Fruit fly (Drosophila melanogaster) whole organism, embryonic: ENCODE data around the gene CG4570.
A peak's percentile ranks its signal among the peaks of the same experiment; 100 is the strongest.

ENCODE experiments used
- Blimp-1 ChIP-seq: fragments of 200-800 bp; sonication (Bioruptor generic); optimal IDR thresholded peaks from 3 replicates; lab custom pipeline; 2018; ENCODE audit warnings: missing biosample characterization, missing genetic modification characterization, mild to moderate bottlenecking, moderate library complexity, missing genetic modification reagents
- CG10147 ChIP-seq: fragments of 200-800 bp; sonication (Bioruptor generic); optimal IDR thresholded peaks from 2 replicates; lab custom pipeline; 2019; ENCODE audit warnings: missing biosample characterization, mild to moderate bottlenecking, missing genetic modification characterization, moderate library complexity
- CG10274 ChIP-seq: fragments of 200-800 bp; sonication (Bioruptor generic); optimal IDR thresholded peaks from 3 replicates; lab custom pipeline; 2017; ENCODE audit warnings: missing biosample characterization, mild to moderate bottlenecking, missing genetic modification characterization
- CG10366 ChIP-seq: fragments of 200-800 bp; sonication (Bioruptor generic); IDR thresholded peaks from 2 replicates; pipeline ENCODE4 v1.3.6; 2022; ENCODE audit warnings: missing biosample characterization, missing genetic modification characterization
- CG11504 ChIP-seq: fragments of 200-800 bp; sonication (Bioruptor generic); optimal IDR thresholded peaks from 3 replicates; lab custom pipeline; 2019; ENCODE audit warnings: missing biosample characterization, mild to moderate bottlenecking, missing genetic modification characterization, moderate library complexity
- CG11695 ChIP-seq: fragments of 200-800 bp; sonication (Bioruptor generic); IDR thresholded peaks from 3 replicates; pipeline ENCODE4 v1.3.6; 2022; ENCODE audit warnings: missing biosample characterization, missing genetic modification characterization
- CG14965 ChIP-seq: fragments of 200-800 bp; sonication (Bioruptor generic); optimal IDR thresholded peaks from 2 replicates; lab custom pipeline; 2016; ENCODE audit warnings: missing biosample characterization, missing genetic modification characterization, borderline replicate concordance
- CG1647 ChIP-seq: fragments of 200-800 bp; sonication (Bioruptor generic); optimal IDR thresholded peaks from 3 replicates; lab custom pipeline; 2016; ENCODE audit warnings: missing biosample characterization, missing genetic modification characterization
- CG32532 ChIP-seq: fragments of 200-800 bp; sonication (Bioruptor generic); IDR thresholded peaks from 2 replicates; pipeline ENCODE4 v1.3.6; 2022; ENCODE audit warnings: missing biosample characterization, missing genetic modification characterization
- CG3407 ChIP-seq: fragments of 200-800 bp; sonication (Bioruptor generic); optimal IDR thresholded peaks from 2 replicates; lab custom pipeline; 2018; ENCODE audit warnings: missing biosample characterization, mild to moderate bottlenecking, missing genetic modification characterization
- CG6765 ChIP-seq: fragments of 200-800 bp; sonication (Bioruptor generic); optimal IDR thresholded peaks from 3 replicates; lab custom pipeline; 2017; ENCODE audit warnings: missing biosample characterization, mild to moderate bottlenecking, missing genetic modification characterization
- CG6791 ChIP-seq: fragments of 200-800 bp; sonication (Bioruptor generic); IDR thresholded peaks from 3 replicates; pipeline ENCODE4 v1.3.6; 2022; ENCODE audit warnings: missing biosample characterization, missing genetic modification characterization; ENCODE audit not compliant: partially characterized antibody
- CkIIα-i1 ChIP-seq: fragments of 200-800 bp; sonication (Bioruptor generic); IDR thresholded peaks from 2 replicates; pipeline ENCODE4 v1.3.6; 2022; ENCODE audit warnings: missing biosample characterization, missing genetic modification characterization
- CrebB ChIP-seq: fragments of 200-800 bp; sonication (Bioruptor generic); optimal IDR thresholded peaks from 3 replicates; lab custom pipeline; 2018; ENCODE audit warnings: missing biosample characterization, mild to moderate bottlenecking, missing genetic modification characterization
- D19B ChIP-seq: fragments of 200-800 bp; sonication (Bioruptor generic); optimal IDR thresholded peaks from 2 replicates; lab custom pipeline; 2017; ENCODE audit warnings: missing biosample characterization, mild to moderate bottlenecking, missing genetic modification characterization
- Dbx ChIP-seq: fragments of 200-800 bp; sonication (Bioruptor generic); IDR thresholded peaks from 3 replicates; pipeline ENCODE4 v1.3.6; 2022; ENCODE audit warnings: missing biosample characterization, missing genetic modification characterization
- Dek ChIP-seq: fragments of 200-800 bp; sonication (Bioruptor generic); optimal IDR thresholded peaks from 3 replicates; lab custom pipeline; 2019; ENCODE audit warnings: missing biosample characterization, mild to moderate bottlenecking, missing genetic modification characterization, moderate library complexity
- Fer3 ChIP-seq: fragments of 200-800 bp; sonication (Bioruptor generic); optimal IDR thresholded peaks from 2 replicates; lab custom pipeline; 2018; ENCODE audit warnings: missing biosample characterization, mild to moderate bottlenecking, missing genetic modification characterization, moderate library complexity
- GATAe ChIP-seq: fragments of 200-800 bp; sonication (Bioruptor generic); conservative IDR thresholded peaks from 2 replicates; pipeline ENCODE4 v1.3.6; 2022; ENCODE audit warnings: missing biosample characterization, missing genetic modification characterization
- Gsc ChIP-seq: fragments of 200-800 bp; sonication (Bioruptor generic); IDR thresholded peaks from 2 replicates; pipeline ENCODE4 v1.3.6; 2022; ENCODE audit warnings: missing biosample characterization, missing genetic modification characterization
- HLHmδ ChIP-seq: fragments of 200-800 bp; sonication (Bioruptor generic); optimal IDR thresholded peaks from 2 replicates; lab custom pipeline; 2018; ENCODE audit warnings: missing biosample characterization, mild to moderate bottlenecking, missing genetic modification characterization, moderate library complexity
- Hmr ChIP-seq: fragments of 200-800 bp; sonication (Bioruptor generic); optimal IDR thresholded peaks from 3 replicates; lab custom pipeline; 2017; ENCODE audit warnings: mild to moderate bottlenecking, missing biosample characterization, missing genetic modification reagents, missing genetic modification characterization
- Lhr ChIP-seq: fragments of 200-800 bp; sonication (Bioruptor generic); optimal IDR thresholded peaks from 3 replicates; lab custom pipeline; 2017; ENCODE audit warnings: mild to moderate bottlenecking, missing biosample characterization, missing genetic modification reagents, missing genetic modification characterization
- MESR4 ChIP-seq: fragments of 200-800 bp; sonication (Bioruptor generic); optimal IDR thresholded peaks from 2 replicates; lab custom pipeline; 2018; ENCODE audit warnings: missing biosample characterization, mild to moderate bottlenecking, missing genetic modification characterization, moderate library complexity
- Med ChIP-seq: fragments of 200-800 bp; sonication (Bioruptor generic); peaks from one replicate; lab custom pipeline; 2016; ENCODE audit warnings: missing biosample characterization, missing genetic modification characterization, mild to moderate bottlenecking, inconsistent platforms, moderate library complexity
- NfI ChIP-seq: fragments of 200-800 bp; sonication (Bioruptor generic); optimal IDR thresholded peaks from 3 replicates; lab custom pipeline; 2018; ENCODE audit warnings: missing biosample characterization, mild to moderate bottlenecking, missing genetic modification characterization, moderate library complexity
- Rfx ChIP-seq: fragments of 200-800 bp; sonication (Bioruptor generic); IDR thresholded peaks from 2 replicates; pipeline ENCODE4 v1.3.6; 2022; ENCODE audit warnings: missing biosample characterization, missing genetic modification characterization
- Sox100B ChIP-seq: fragments of 200-800 bp; sonication (Bioruptor generic); optimal IDR thresholded peaks from 3 replicates; lab custom pipeline; 2018; ENCODE audit warnings: missing biosample characterization, mild to moderate bottlenecking, missing genetic modification characterization
- Sox102F ChIP-seq: fragments of 200-800 bp; sonication (Bioruptor generic); optimal IDR thresholded peaks from 2 replicates; lab custom pipeline; 2018; ENCODE audit warnings: missing biosample characterization, mild to moderate bottlenecking, missing genetic modification characterization, moderate library complexity
- ara ChIP-seq: fragments of 200-800 bp; sonication (Bioruptor generic); IDR thresholded peaks from 2 replicates; pipeline ENCODE4 v1.3.6; 2022; ENCODE audit warnings: missing biosample characterization, missing genetic modification characterization
- cas ChIP-seq: fragments of 200-800 bp; sonication (Bioruptor generic); IDR thresholded peaks from 2 replicates; pipeline ENCODE4 v1.3.6; 2022; ENCODE audit warnings: missing biosample characterization, missing genetic modification characterization
- crol ChIP-seq: fragments of 200-800 bp; sonication (Bioruptor generic); IDR thresholded peaks from 2 replicates; pipeline ENCODE4 v1.3.6; 2022; ENCODE audit warnings: missing biosample characterization, missing genetic modification characterization
- crp ChIP-seq, 2 experiments: fragments of 200-800 bp; sonication (Bioruptor generic); optimal IDR thresholded peaks; 2 replicates in 1 of 2; 3 replicates in 1 of 2; lab custom pipeline; 2017; ENCODE audit warnings: missing biosample characterization in 2 of 2, missing genetic modification characterization in 2 of 2, mild to moderate bottlenecking in 1 of 2, moderate library complexity in 1 of 2
- dysf ChIP-seq: fragments of 200-800 bp; sonication (Bioruptor generic); IDR thresholded peaks from 3 replicates; pipeline ENCODE4 v1.3.6; 2022; ENCODE audit warnings: missing biosample characterization, missing genetic modification characterization
- emc ChIP-seq: fragments of 200-800 bp; sonication (Bioruptor generic); optimal IDR thresholded peaks from 2 replicates; lab custom pipeline; 2016; ENCODE audit warnings: missing biosample characterization, missing genetic modification characterization
- fd102C ChIP-seq: fragments of 200-800 bp; sonication (Bioruptor generic); optimal IDR thresholded peaks from 2 replicates; lab custom pipeline; 2018; ENCODE audit warnings: missing biosample characterization, mild to moderate bottlenecking, missing genetic modification characterization, moderate library complexity
- fd64A ChIP-seq: fragments of 200-800 bp; sonication (Bioruptor generic); optimal IDR thresholded peaks from 3 replicates; lab custom pipeline; 2018; ENCODE audit warnings: missing biosample characterization, mild to moderate bottlenecking, missing genetic modification characterization
- fd96Cb ChIP-seq: fragments of 200-800 bp; sonication (Bioruptor generic); optimal IDR thresholded peaks from 2 replicates; lab custom pipeline; 2018; ENCODE audit warnings: missing biosample characterization, mild to moderate bottlenecking, missing genetic modification characterization, moderate library complexity
- hb ChIP-seq: fragments of 200-800 bp; sonication (Bioruptor generic); IDR thresholded peaks from 3 replicates; pipeline ENCODE4 v1.3.6; 2022; ENCODE audit warnings: missing biosample characterization, missing genetic modification characterization; ENCODE audit not compliant: partially characterized antibody
- luna ChIP-seq: fragments of 200-800 bp; sonication (Bioruptor generic); optimal IDR thresholded peaks from 2 replicates; lab custom pipeline; 2016; ENCODE audit warnings: missing biosample characterization, missing genetic modification characterization
- pan ChIP-seq, 4 experiments: fragments of >200 bp in 3 of 4; fragments of 200-800 bp in 1 of 4; sonication (Bioruptor generic) in 1 of 4; optimal IDR thresholded peaks in 3 of 4; IDR thresholded peaks in 1 of 4; 2 replicates each; pipeline versions ENCODE4 v1.3.6 to Lab custom; 2017 to 2022; ENCODE audit warnings: missing biosample characterization in 2 of 4, missing genetic modification characterization in 2 of 4, mixed read lengths in 1 of 4
- pb ChIP-seq: fragments of 200-800 bp; sonication (Bioruptor generic); optimal IDR thresholded peaks from 3 replicates; lab custom pipeline; 2016; ENCODE audit warnings: missing biosample characterization, missing genetic modification characterization
- ro ChIP-seq: fragments of 200-800 bp; sonication (Bioruptor generic); IDR thresholded peaks from 2 replicates; pipeline ENCODE4 v1.3.6; 2022; ENCODE audit warnings: missing biosample characterization, missing genetic modification characterization
- sd ChIP-seq: fragments of 200-800 bp; sonication (Bioruptor generic); optimal IDR thresholded peaks from 3 replicates; lab custom pipeline; 2018; ENCODE audit warnings: missing biosample characterization, mild to moderate bottlenecking, missing genetic modification characterization, moderate library complexity
- sisA ChIP-seq: fragments of 200-800 bp; sonication (Bioruptor generic); IDR thresholded peaks from 2 replicates; pipeline ENCODE4 v1.3.6; 2022; ENCODE audit warnings: missing biosample characterization, missing genetic modification characterization
- sr ChIP-seq: fragments of 200-800 bp; sonication (Bioruptor generic); IDR thresholded peaks from 3 replicates; pipeline ENCODE4 v1.3.6; 2022; ENCODE audit warnings: missing biosample characterization, missing genetic modification characterization
- stwl ChIP-seq: fragments of 200-800 bp; sonication (Bioruptor generic); optimal IDR thresholded peaks from 3 replicates; lab custom pipeline; 2018; ENCODE audit warnings: missing biosample characterization, mild to moderate bottlenecking, missing genetic modification characterization, moderate library complexity
- trh ChIP-seq: fragments of 200-800 bp; sonication (Bioruptor generic); optimal IDR thresholded peaks from 2 replicates; lab custom pipeline; 2016; ENCODE audit warnings: missing biosample characterization, missing genetic modification characterization
- ttk ChIP-seq: fragments of 200-800 bp; sonication (Bioruptor generic); IDR thresholded peaks from 2 replicates; pipeline ENCODE4 v2.1.2; 2022; ENCODE audit warnings: missing biosample characterization, missing genetic modification characterization
- zen2 ChIP-seq: fragments of 200-800 bp; sonication (Bioruptor generic); IDR thresholded peaks from 3 replicates; pipeline ENCODE4 v1.3.6; 2022; ENCODE audit warnings: missing biosample characterization, missing genetic modification characterization; ENCODE audit not compliant: partially characterized antibody

Gene CG4570

dm6 chr3R:10893327-10893726 is 36.7 kb downstream of the CG4570 start, which contains the start of gene CG6621 (continued):
- no peak for TF ChIP-seq pan (optimal IDR thresholded peaks at IDR 0.05; lab: Kevin White, UChicago)
- no peak for TF ChIP-seq pan (GFP tag; optimal IDR thresholded peaks at IDR 0.05 in 1 of 2, IDR thresholded peaks at IDR 0.05 in 1 of 2)
- no peak for TF ChIP-seq D19B
- peak; percentile 96 for TF ChIP-seq Lhr (GFP tag; lab: Kevin White, UChicago)
- no peak for TF ChIP-seq NfI (GFP tag; lab: Kevin White, UChicago)
- TF ChIP-seq sr: no peak
- no peak for TF ChIP-seq fd102C (GFP tag; lab: Kevin White, UChicago)
- peak; percentile 36 for TF ChIP-seq Dek (tag; lab: Kevin White, UChicago)
- TF ChIP-seq stwl: peak; percentile 99
- no peak for TF ChIP-seq ttk (GFP tag; lab: Robert Waterston, UW)
- peak; percentile 13 for TF ChIP-seq CG10147 (GFP tag; lab: Kevin White, UChicago)
- TF ChIP-seq dysf: no peak
- TF ChIP-seq CG14965: no peak
- TF ChIP-seq CG32532 (GFP tag; lab: Robert Waterston, UW): peak; percentile 36
- no peak for TF ChIP-seq Rfx (GFP tag; lab: Robert Waterston, UW)
- peak; percentile 64 for TF ChIP-seq MESR4 (GFP tag; lab: Kevin White, UChicago)
- no peak for TF ChIP-seq luna
- no peak for TF ChIP-seq GATAe
- no peak for TF ChIP-seq CG11504 (tag; lab: Kevin White, UChicago)
- no peak for TF ChIP-seq CG10366 (GFP tag; lab: Robert Waterston, UW)
- no peak for TF ChIP-seq Gsc (GFP tag; lab: Robert Waterston, UW)
- TF ChIP-seq CkIIα-i1 (GFP tag; lab: Robert Waterston, UW): no peak
- no peak for TF ChIP-seq Blimp-1 (GFP tag; lab: Kevin White, UChicago)
- TF ChIP-seq CG10274 (GFP tag; lab: Kevin White, UChicago): no peak
- TF ChIP-seq pb (GFP tag; lab: Kevin White, UChicago): no peak
- TF ChIP-seq sd (tag; lab: Kevin White, UChicago): no peak
- TF ChIP-seq crol (GFP tag; lab: Robert Waterston, UW): no peak
- TF ChIP-seq Dbx: no peak
- no peak for TF ChIP-seq cas
- TF ChIP-seq CrebB: no peak
- no peak for TF ChIP-seq ro (GFP tag; lab: Robert Waterston, UW)
- TF ChIP-seq CG6791 (GFP tag; lab: Robert Waterston, UW): peak; percentile 67; the same call in 2 of the 3 replicates
- TF ChIP-seq crp (GFP tag; optimal IDR thresholded peaks at IDR 0.05; lab: Kevin White, UChicago): peak in 1 of 2 experiments; percentile 54
- TF ChIP-seq fd96Cb (tag; lab: Kevin White, UChicago): no peak
- no peak for TF ChIP-seq fd64A (GFP tag; lab: Kevin White, UChicago)
- no peak for TF ChIP-seq CG3407
- TF ChIP-seq Hmr (GFP tag; lab: Kevin White, UChicago): peak; percentile 69
- no peak for TF ChIP-seq emc (GFP tag; lab: Kevin White, UChicago)
- peak; percentile 15; the same call in 1 of the 3 replicates for TF ChIP-seq zen2 (GFP tag; lab: Robert Waterston, UW)
- peak; percentile 93 for TF ChIP-seq Med (GFP tag; lab: Kevin White, UChicago)
- TF ChIP-seq Sox100B (GFP tag; lab: Kevin White, UChicago): no peak
- no peak for TF ChIP-seq CG6765 (GFP tag; lab: Kevin White, UChicago)
- TF ChIP-seq hb: peak; percentile 46; the same call in 1 of the 3 replicates
- no peak for TF ChIP-seq trh (GFP tag; lab: Kevin White, UChicago)
- TF ChIP-seq ara: no peak
- TF ChIP-seq sisA (GFP tag; lab: Robert Waterston, UW): no peak
- no peak for TF ChIP-seq CG1647 (GFP tag; lab: Kevin White, UChicago)
- no peak for TF ChIP-seq Sox102F (GFP tag; lab: Kevin White, UChicago)
- TF ChIP-seq CG11695 (GFP tag; lab: Robert Waterston, UW): no peak
- TF ChIP-seq HLHmδ: no peak
- TF ChIP-seq Fer3: no peak
